Fruit fly (Drosophila melanogaster): ENCODE data around the gene CG4375.

Gene CG4375

dm6 chr2L:1065038-1065437 is 38.3 kb upstream of the CG4375 start (continued):
- TF ChIP-seq knrl (GFP tag; IDR thresholded peaks at IDR 0.05; ENCODE audit: partially characterized antibody) (no peak), CG3281 (GFP tag; optimal IDR thresholded peaks at IDR 0.05) (no peak), Myb (GFP tag; optimal IDR thresholded peaks at IDR 0.05) (no peak), CG11247 (GFP tag; IDR thresholded peaks at IDR 0.05) (0 out of 2 replicates have a peak, but pooled peaks have one; percentile 7), gsb-n (tag; optimal IDR thresholded peaks at IDR 0.05) (no peak), crp (GFP tag; optimal IDR thresholded peaks at IDR 0.05) (no peak), stwl (tag; optimal IDR thresholded peaks at IDR 0.05) (no peak), exex (tag; optimal IDR thresholded peaks at IDR 0.05) (no peak), lola (GFP tag; optimal IDR thresholded peaks at IDR 0.05) (peak in 1 of 3 experiments; percentile 8), stc (GFP tag; IDR thresholded peaks at IDR 0.05) (no peak), pb (GFP tag; optimal IDR thresholded peaks at IDR 0.05) (no peak), Vsx1 (GFP tag; optimal IDR thresholded peaks at IDR 0.05) (no peak), B-H2 (GFP tag; optimal IDR thresholded peaks at IDR 0.05) (no peak), Ada2b (GFP tag; IDR thresholded peaks at IDR 0.05) (0 out of 2 replicates have a peak, but pooled peaks have one; percentile 13), Meics (GFP tag; optimal IDR thresholded peaks at IDR 0.05) (no peak), h (optimal IDR thresholded peaks at IDR 0.05) (no peak), CG9609 (GFP tag; optimal IDR thresholded peaks at IDR 0.05) (no peak), mirr (GFP tag; optimal IDR thresholded peaks at IDR 0.05) (no peak), CG8359 (GFP tag; optimal IDR thresholded peaks at IDR 0.05; ENCODE audit: borderline replicate concordance) (no peak), cad (GFP tag; optimal IDR thresholded peaks at IDR 0.05) (no peak), CG6765 (GFP tag; optimal IDR thresholded peaks at IDR 0.05) (no peak), Rfx (GFP tag; IDR thresholded peaks at IDR 0.05) (no peak), lilli (GFP tag; optimal IDR thresholded peaks at IDR 0.05) (no peak), CG10431 (GFP tag; optimal IDR thresholded peaks at IDR 0.05) (no peak), Ssrp (tag; optimal IDR thresholded peaks at IDR 0.05) (peak; percentile 33), cato (GFP tag; optimal IDR thresholded peaks at IDR 0.05; ENCODE audit: borderline replicate concordance) (no peak), slou (GFP tag; optimal IDR thresholded peaks at IDR 0.05) (no peak), Awh (GFP tag; IDR thresholded peaks at IDR 0.05) (no peak), dysf (GFP tag; IDR thresholded peaks at IDR 0.05) (0 out of 3 replicates have a peak, but pooled peaks have one; percentile 32), pita (GFP tag; optimal IDR thresholded peaks at IDR 0.05) (no peak), Mad (GFP tag; optimal IDR thresholded peaks at IDR 0.05) (no peak), CG10979 (tag; optimal IDR thresholded peaks at IDR 0.05) (peak; percentile 31), CG2129 (GFP tag; IDR thresholded peaks at IDR 0.05; ENCODE audit: partially characterized antibody) (no peak), CG7745 (tag; optimal IDR thresholded peaks at IDR 0.05) (no peak), Camta (GFP tag; optimal IDR thresholded peaks at IDR 0.05) (no peak), CHES-1-like (GFP tag; optimal IDR thresholded peaks at IDR 0.05) (no peak), mld (GFP tag; IDR thresholded peaks at IDR 0.05; ENCODE audit: partially characterized antibody) (no peak), CG12769 (tag; optimal IDR thresholded peaks at IDR 0.05) (no peak), CG32772 (GFP tag; IDR thresholded peaks at IDR 0.05) (0 out of 2 replicates have a peak, but pooled peaks have one; percentile 8), CG7786 (GFP tag; optimal IDR thresholded peaks at IDR 0.05) (no peak), Usf (GFP tag; optimal IDR thresholded peaks at IDR 0.05) (no peak), CG14860 (GFP tag; IDR thresholded peaks at IDR 0.05; ENCODE audit: partially characterized antibody) (no peak), pzg (GFP tag; optimal IDR thresholded peaks at IDR 0.05) (no peak), Side (GFP tag; optimal IDR thresholded peaks at IDR 0.05) (no peak), CG14710 (tag; optimal IDR thresholded peaks at IDR 0.05) (peak; percentile 7), E2f2 (GFP tag; IDR thresholded peaks at IDR 0.05) (no peak), jing (GFP tag; optimal IDR thresholded peaks at IDR 0.05) (no peak), CG3163 (GFP tag; optimal IDR thresholded peaks at IDR 0.05) (no peak), HLH4C (GFP tag; IDR thresholded peaks at IDR 0.05; ENCODE audit: partially characterized antibody) (no peak), dmrt11E (tag; optimal IDR thresholded peaks at IDR 0.05) (peak; percentile 44), CG9797 (GFP tag; optimal IDR thresholded peaks at IDR 0.05) (no peak)

Measured in whole organism, embryonic.